Fruit fly (Drosophila melanogaster) whole organism, embryonic: ENCODE results near the gene Arpc2.
A peak's percentile ranks its signal among the peaks of the same experiment; 100 is the strongest.

Source experiments
- ATbp ChIP-seq: fragments of 200-800 bp; sonication (Bioruptor generic); optimal IDR thresholded peaks from 2 replicates; lab custom pipeline; 2017; ENCODE audit warnings: missing biosample characterization, mild to moderate bottlenecking, missing genetic modification characterization, missing genetic modification reagents
- Asciz ChIP-seq: fragments of 200-800 bp; sonication (Bioruptor generic); optimal IDR thresholded peaks from 2 replicates; lab custom pipeline; 2017; ENCODE audit warnings: missing biosample characterization, mild to moderate bottlenecking, missing genetic modification characterization, missing genetic modification reagents
- CG10267 ChIP-seq: fragments of 200-800 bp; sonication (Bioruptor generic); optimal IDR thresholded peaks from 2 replicates; lab custom pipeline; 2018; ENCODE audit warnings: missing biosample characterization, mild to moderate bottlenecking, missing genetic modification characterization, moderate library complexity
- CG10431 ChIP-seq: fragments of 200-800 bp; sonication (Bioruptor generic); optimal IDR thresholded peaks from 3 replicates; lab custom pipeline; 2018; ENCODE audit warnings: missing biosample characterization, mild to moderate bottlenecking, missing genetic modification characterization
- CG11085 ChIP-seq: fragments of 200-800 bp; sonication (Bioruptor generic); IDR thresholded peaks from 2 replicates; pipeline ENCODE4 v1.3.6; 2022; ENCODE audit warnings: missing biosample characterization, missing genetic modification characterization
- CG11504 ChIP-seq: fragments of 200-800 bp; sonication (Bioruptor generic); optimal IDR thresholded peaks from 3 replicates; lab custom pipeline; 2019; ENCODE audit warnings: missing biosample characterization, mild to moderate bottlenecking, missing genetic modification characterization, moderate library complexity
- CG14014 ChIP-seq: fragments of 200-800 bp; sonication (Bioruptor generic); IDR thresholded peaks from 2 replicates; pipeline ENCODE4 v1.3.6; 2022; ENCODE audit warnings: missing biosample characterization, missing genetic modification characterization
- CG14667 ChIP-seq: fragments of 200-800 bp; sonication (Bioruptor generic); IDR thresholded peaks from 2 replicates; pipeline ENCODE4 v1.3.6; 2022; ENCODE audit warnings: missing biosample characterization, missing genetic modification characterization
- CG15696 ChIP-seq: fragments of 200-800 bp; sonication (Bioruptor generic); optimal IDR thresholded peaks from 2 replicates; lab custom pipeline; 2019; ENCODE audit warnings: missing biosample characterization, mild to moderate bottlenecking, missing genetic modification characterization, moderate library complexity
- CG16813 ChIP-seq: fragments of 200-800 bp; sonication (Bioruptor generic); IDR thresholded peaks from 3 replicates; pipeline ENCODE4 v1.3.6; 2022; ENCODE audit warnings: missing biosample characterization, missing genetic modification characterization; ENCODE audit not compliant: partially characterized antibody
- CG17359 ChIP-seq: fragments of 200-800 bp; sonication (Bioruptor generic); optimal IDR thresholded peaks from 3 replicates; lab custom pipeline; 2018; ENCODE audit warnings: missing biosample characterization, mild to moderate bottlenecking, missing genetic modification characterization, moderate library complexity
- CG17361 ChIP-seq: fragments of 200-800 bp; sonication (Bioruptor generic); IDR thresholded peaks from 3 replicates; pipeline ENCODE4 v1.3.6; 2022; ENCODE audit warnings: missing biosample characterization, missing genetic modification characterization
- CG17385 ChIP-seq: fragments of 200-800 bp; sonication (Bioruptor generic); optimal IDR thresholded peaks from 3 replicates; lab custom pipeline; 2018; ENCODE audit warnings: missing biosample characterization, mild to moderate bottlenecking, missing genetic modification characterization
- CG17829 ChIP-seq: fragments of 200-800 bp; optimal IDR thresholded peaks from 2 replicates; lab custom pipeline; 2019; ENCODE audit warnings: missing biosample characterization, mild to moderate bottlenecking, missing genetic modification characterization, moderate library complexity
- CG18619 ChIP-seq: fragments of 200-800 bp; sonication (Bioruptor generic); optimal IDR thresholded peaks from 3 replicates; lab custom pipeline; 2017; ENCODE audit warnings: missing biosample characterization, mild to moderate bottlenecking, missing genetic modification characterization
- CG2712 ChIP-seq: fragments of 200-800 bp; optimal IDR thresholded peaks from 3 replicates; lab custom pipeline; 2019; ENCODE audit warnings: missing biosample characterization, mild to moderate bottlenecking, missing genetic modification characterization, moderate library complexity
- CG6765 ChIP-seq: fragments of 200-800 bp; sonication (Bioruptor generic); optimal IDR thresholded peaks from 3 replicates; lab custom pipeline; 2017; ENCODE audit warnings: missing biosample characterization, mild to moderate bottlenecking, missing genetic modification characterization
- CG9727 ChIP-seq: fragments of 200-800 bp; sonication (Bioruptor generic); optimal IDR thresholded peaks from 3 replicates; lab custom pipeline; 2017; ENCODE audit warnings: missing biosample characterization, mild to moderate bottlenecking, missing genetic modification characterization
- Camta ChIP-seq: fragments of 200-800 bp; sonication (Bioruptor generic); optimal IDR thresholded peaks from 2 replicates; lab custom pipeline; 2016; ENCODE audit warnings: missing biosample characterization, missing genetic modification characterization
- Dref ChIP-seq: fragments of 200-800 bp; sonication (Bioruptor generic); IDR thresholded peaks from 2 replicates; pipeline ENCODE4 v1.3.6; 2022; ENCODE audit warnings: missing biosample characterization, missing genetic modification characterization
- E2f2 ChIP-seq: fragments of 200-800 bp; sonication (Bioruptor generic); IDR thresholded peaks from 2 replicates; pipeline ENCODE4 v1.3.6; 2022; ENCODE audit warnings: missing biosample characterization, missing genetic modification characterization
- Fer1 ChIP-seq: fragments of 200-800 bp; sonication (Bioruptor generic); optimal IDR thresholded peaks from 2 replicates; lab custom pipeline; 2017; ENCODE audit warnings: missing biosample characterization, mild to moderate bottlenecking, missing genetic modification characterization
- Fer2 ChIP-seq: fragments of 200-800 bp; sonication (Bioruptor generic); optimal IDR thresholded peaks from 2 replicates; lab custom pipeline; 2018; ENCODE audit warnings: missing biosample characterization, mild to moderate bottlenecking, missing genetic modification characterization, moderate library complexity
- GATAe ChIP-seq: fragments of 200-800 bp; sonication (Bioruptor generic); conservative IDR thresholded peaks from 2 replicates; pipeline ENCODE4 v1.3.6; 2022; ENCODE audit warnings: missing biosample characterization, missing genetic modification characterization
- HHEX ChIP-seq: fragments of 200-800 bp; sonication (Bioruptor generic); optimal IDR thresholded peaks from 3 replicates; lab custom pipeline; 2017; ENCODE audit warnings: missing biosample characterization, mild to moderate bottlenecking, missing genetic modification characterization, missing genetic modification reagents
- MBD-R2 ChIP-seq: fragments of 200-800 bp; sonication (Bioruptor generic); IDR thresholded peaks from 2 replicates; pipeline ENCODE4 v1.3.6; 2022; ENCODE audit warnings: missing biosample characterization, missing genetic modification characterization
- Med ChIP-seq: fragments of 200-800 bp; sonication (Bioruptor generic); peaks from one replicate; lab custom pipeline; 2016; ENCODE audit warnings: missing biosample characterization, missing genetic modification characterization, mild to moderate bottlenecking, inconsistent platforms, moderate library complexity
- Myb ChIP-seq: fragments of 200-800 bp; sonication (Bioruptor generic); optimal IDR thresholded peaks from 2 replicates; lab custom pipeline; 2016; ENCODE audit warnings: missing biosample characterization, missing genetic modification characterization
- PHDP ChIP-seq: fragments of 200-800 bp; sonication (Bioruptor generic); optimal IDR thresholded peaks from 3 replicates; lab custom pipeline; 2018; ENCODE audit warnings: missing biosample characterization, mild to moderate bottlenecking, missing genetic modification characterization, moderate library complexity
- Sry-β ChIP-seq: fragments of 200-800 bp; sonication (Bioruptor generic); optimal IDR thresholded peaks from 2 replicates; lab custom pipeline; 2018; ENCODE audit warnings: missing biosample characterization, mild to moderate bottlenecking, missing genetic modification characterization, moderate library complexity
- Ssrp ChIP-seq: fragments of 200-800 bp; sonication (Bioruptor generic); optimal IDR thresholded peaks from 2 replicates; lab custom pipeline; 2018; ENCODE audit warnings: missing biosample characterization, mild to moderate bottlenecking, missing genetic modification characterization, moderate library complexity
- Tbp ChIP-seq: fragments of >200 bp; optimal IDR thresholded peaks from 2 replicates; lab custom pipeline; 2018; ENCODE audit warnings: missing biosample characterization, missing genetic modification characterization
- Xbp1 ChIP-seq: fragments of 200-800 bp; sonication (Bioruptor generic); optimal IDR thresholded peaks from 3 replicates; lab custom pipeline; 2016; ENCODE audit warnings: missing biosample characterization, mild to moderate bottlenecking, missing genetic modification characterization
- az2 ChIP-seq: fragments of 200-800 bp; sonication (Bioruptor generic); optimal IDR thresholded peaks from 3 replicates; lab custom pipeline; 2016; ENCODE audit warnings: missing biosample characterization, missing genetic modification characterization
- chinmo ChIP-seq: fragments of 200-800 bp; sonication (Bioruptor generic); IDR thresholded peaks from 4 replicates; pipeline ENCODE4 v1.3.6; 2022; ENCODE audit warnings: missing biosample characterization, missing genetic modification characterization; ENCODE audit not compliant: partially characterized antibody
- dmrt99B ChIP-seq: fragments of 200-800 bp; sonication (Bioruptor generic); optimal IDR thresholded peaks from 2 replicates; lab custom pipeline; 2018; ENCODE audit warnings: missing biosample characterization, mild to moderate bottlenecking, missing genetic modification characterization, moderate library complexity
- ewg ChIP-seq: fragments of 200-800 bp; sonication (Bioruptor generic); optimal IDR thresholded peaks from 3 replicates; lab custom pipeline; 2017; ENCODE audit warnings: mild to moderate bottlenecking, missing biosample characterization, missing genetic modification reagents, missing genetic modification characterization
- lilli ChIP-seq: fragments of 200-800 bp; sonication (Bioruptor generic); optimal IDR thresholded peaks from 3 replicates; lab custom pipeline; 2016; ENCODE audit warnings: missing biosample characterization, missing genetic modification characterization
- nmo ChIP-seq: fragments of 200-800 bp; sonication (Bioruptor generic); optimal IDR thresholded peaks from 2 replicates; lab custom pipeline; 2018; ENCODE audit warnings: missing biosample characterization, mild to moderate bottlenecking, missing genetic modification characterization, moderate library complexity
- onecut ChIP-seq: fragments of 200-800 bp; sonication (Bioruptor generic); IDR thresholded peaks from 2 replicates; pipeline ENCODE4 v1.3.6; 2022; ENCODE audit warnings: missing biosample characterization, missing genetic modification characterization
- pum ChIP-seq: fragments of 200-800 bp; sonication (Bioruptor generic); optimal IDR thresholded peaks from 2 replicates; lab custom pipeline; 2016; ENCODE audit warnings: missing biosample characterization, missing genetic modification characterization
- ranshi ChIP-seq: fragments of 200-800 bp; sonication (Bioruptor generic); IDR thresholded peaks from 2 replicates; pipeline ENCODE4 v1.3.6; 2022; ENCODE audit warnings: missing biosample characterization, missing genetic modification characterization
- run ChIP-seq: fragments of 200-800 bp; sonication (Bioruptor generic); optimal IDR thresholded peaks from 3 replicates; lab custom pipeline; 2018; ENCODE audit warnings: missing biosample characterization, mild to moderate bottlenecking, missing genetic modification characterization
- sc ChIP-seq, 3 experiments: fragments of >200 bp in 2 of 3; fragments of 200-800 bp in 1 of 3; sonication (Bioruptor generic) in 1 of 3; optimal IDR thresholded peaks; 2 replicates in 2 of 3; 3 replicates in 1 of 3; lab custom pipeline; 2017; ENCODE audit warnings: mild to moderate bottlenecking in 1 of 3, missing biosample characterization in 1 of 3, missing genetic modification characterization in 1 of 3, missing genetic modification reagents in 1 of 3
- sd ChIP-seq: fragments of 200-800 bp; sonication (Bioruptor generic); optimal IDR thresholded peaks from 3 replicates; lab custom pipeline; 2018; ENCODE audit warnings: missing biosample characterization, mild to moderate bottlenecking, missing genetic modification characterization, moderate library complexity
- sens ChIP-seq: fragments of 200-800 bp; sonication (Bioruptor generic); peaks from one replicate; lab custom pipeline; 2016; ENCODE audit warnings: missing biosample characterization, missing genetic modification characterization
- tap ChIP-seq: fragments of 200-800 bp; optimal IDR thresholded peaks from 3 replicates; lab custom pipeline; 2019; ENCODE audit warnings: missing biosample characterization, mild to moderate bottlenecking, missing genetic modification characterization, moderate library complexity
- tio ChIP-seq: fragments of 200-800 bp; sonication (Bioruptor generic); optimal IDR thresholded peaks from 2 replicates; lab custom pipeline; 2017; ENCODE audit warnings: missing biosample characterization, missing genetic modification characterization, inconsistent platforms
- tll ChIP-seq, 2 experiments: fragments of 200-800 bp in 1 of 2; fragments of >200 bp in 1 of 2; sonication (Bioruptor generic) in 1 of 2; optimal IDR thresholded peaks; 2 replicates each; lab custom pipeline; 2017 to 2019; ENCODE audit warnings: missing biosample characterization in 2 of 2, missing genetic modification characterization in 2 of 2, mild to moderate bottlenecking in 1 of 2, moderate library complexity in 1 of 2
- zfh1 ChIP-seq: fragments of 200-800 bp; sonication (Bioruptor generic); IDR thresholded peaks from 3 replicates; pipeline ENCODE4 v1.3.6; 2022; ENCODE audit warnings: missing biosample characterization, missing genetic modification characterization

Arpc2 gene

dm6 chr2L:20464385-20464784 is 47.5 kb downstream of the Arpc2 start (continued):
- TF ChIP-seq PHDP (tag; lab: Kevin White, UChicago): peak; percentile 45
- peak; percentile 34 for TF ChIP-seq ewg (GFP tag; lab: Kevin White, UChicago)
- TF ChIP-seq sc (optimal IDR thresholded peaks at IDR 0.05; lab: Kevin White, UChicago): no peak
- peak; percentile 18 for TF ChIP-seq sc (GFP tag; optimal IDR thresholded peaks at IDR 0.05; lab: Kevin White, UChicago)
- peak; percentile 26 for TF ChIP-seq Xbp1 (GFP tag; lab: Kevin White, UChicago)
- peak; percentile 7 for TF ChIP-seq Fer2 (tag; lab: Kevin White, UChicago)
- TF ChIP-seq nmo (GFP tag; lab: Kevin White, UChicago): peak; percentile 21
- TF ChIP-seq CG18619 (GFP tag; lab: Kevin White, UChicago): peak; percentile 24
- peak; percentile 41 for TF ChIP-seq az2 (GFP tag; lab: Kevin White, UChicago)
- TF ChIP-seq dmrt99B (tag; lab: Kevin White, UChicago): peak; percentile 38
- no peak for TF ChIP-seq CG14667
- no peak for TF ChIP-seq Dref (GFP tag; lab: Robert Waterston, UW)
- TF ChIP-seq MBD-R2: no peak
- TF ChIP-seq tap: peak; percentile 7
- TF ChIP-seq ranshi: no peak
- peak; percentile 41 for TF ChIP-seq onecut (GFP tag; lab: Robert Waterston, UW)
- no peak for TF ChIP-seq CG11085 (GFP tag; lab: Robert Waterston, UW)
- peak; percentile 9 for TF ChIP-seq Ssrp
- TF ChIP-seq CG11504 (tag; lab: Kevin White, UChicago): peak; percentile 54
- TF ChIP-seq CG17829 (tag; lab: Kevin White, UChicago): peak; percentile 39
- TF ChIP-seq zfh1 (GFP tag; lab: Robert Waterston, UW): no peak
- no peak for TF ChIP-seq pum (GFP tag; lab: Kevin White, UChicago)
- TF ChIP-seq Tbp: no peak
- TF ChIP-seq ATbp (GFP tag; lab: Kevin White, UChicago): peak; percentile 6
- peak; percentile 10 for TF ChIP-seq CG10431 (GFP tag; lab: Kevin White, UChicago)
- peak; percentile 79 for TF ChIP-seq Med (GFP tag; lab: Kevin White, UChicago)
- peak; percentile 6 for TF ChIP-seq Fer1
- no peak for TF ChIP-seq run
- no peak for TF ChIP-seq lilli (GFP tag; lab: Kevin White, UChicago)
- TF ChIP-seq chinmo (GFP tag; lab: Robert Waterston, UW): 0 out of 4 replicates have a peak, but pooled peaks have one; percentile 19
- peak; percentile 47 for TF ChIP-seq CG17359 (tag; lab: Kevin White, UChicago)
- TF ChIP-seq Myb: peak; percentile 38
- TF ChIP-seq sens: peak; percentile 13
- TF ChIP-seq CG16813 (GFP tag; lab: Robert Waterston, UW): peak; percentile 48; the same call in 2 of the 3 replicates
- peak; percentile 15 for TF ChIP-seq HHEX (GFP tag; lab: Kevin White, UChicago)
- peak; percentile 42 for TF ChIP-seq CG2712
- TF ChIP-seq CG9727 (GFP tag; lab: Kevin White, UChicago): no peak
- TF ChIP-seq CG15696 (tag; lab: Kevin White, UChicago): peak; percentile 21
- TF ChIP-seq Sry-β: no peak
- no peak for TF ChIP-seq sd (tag; lab: Kevin White, UChicago)
- TF ChIP-seq GATAe (GFP tag; lab: Robert Waterston, UW): no peak
- TF ChIP-seq tio (GFP tag; lab: Kevin White, UChicago): no peak
- TF ChIP-seq E2f2 (GFP tag; lab: Robert Waterston, UW): peak; percentile 61
- no peak for TF ChIP-seq CG14014
- peak; percentile 26 for TF ChIP-seq CG17385
- TF ChIP-seq Camta: no peak
- 0 out of 3 replicates have a peak, but pooled peaks have one; percentile 21 for TF ChIP-seq CG17361 (GFP tag; lab: Robert Waterston, UW)
- TF ChIP-seq Asciz (GFP tag; lab: Kevin White, UChicago): peak; percentile 28
- no peak for TF ChIP-seq tll (GFP tag; optimal IDR thresholded peaks at IDR 0.05; lab: Kevin White, UChicago)
- peak; percentile 4 for TF ChIP-seq CG6765 (GFP tag; lab: Kevin White, UChicago)
- peak; percentile 26 for TF ChIP-seq CG10267 (tag; lab: Kevin White, UChicago)
